Worm (Caenorhabditis elegans) whole organism, late embryonic: Measurements from ENCODE around the gene F40D4.17.

Source experiments
- ama-1 ChIP-seq: fragments of 150-350 bp; optimal IDR thresholded peaks from 2 replicates; lab custom pipeline; 2014
- ceh-19 ChIP-seq: fragments of 200-800 bp; sonication (Bioruptor generic); optimal IDR thresholded peaks from 2 replicates; lab custom pipeline; 2018; ENCODE audit warnings: mild to moderate bottlenecking, missing genetic modification characterization, missing compliant biosample characterization
- ceh-2 ChIP-seq: sonication (generic microtip); optimal IDR thresholded peaks from 2 replicates; lab custom pipeline; 2016; ENCODE audit warnings: missing genotype, missing genetic modification characterization, missing compliant biosample characterization
- ceh-48 ChIP-seq: sonication (generic microtip); optimal IDR thresholded peaks from 2 replicates; lab custom pipeline; 2016; ENCODE audit warnings: missing genetic modification characterization, inconsistent platforms, missing compliant biosample characterization
- fkh-10 ChIP-seq: fragments of 150-350 bp; optimal IDR thresholded peaks from 2 replicates; lab custom pipeline; 2014; ENCODE audit warnings: missing biosample characterization, missing genetic modification reagents, missing genetic modification characterization
- hlh-30 ChIP-seq: sonication (generic microtip); optimal IDR thresholded peaks from 2 replicates; lab custom pipeline; 2017; ENCODE audit warnings: antibody characterized with exemption, missing genetic modification characterization, missing compliant biosample characterization; ENCODE audit not compliant: insufficient read depth
- nhr-11 ChIP-seq: fragments of 150-350 bp; optimal IDR thresholded peaks from 2 replicates; lab custom pipeline; 2014; ENCODE audit warnings: missing biosample characterization, missing genetic modification characterization
- odd-2 ChIP-seq: sonication (generic microtip); optimal IDR thresholded peaks from 2 replicates; lab custom pipeline; 2017; ENCODE audit warnings: antibody characterized with exemption, mild to moderate bottlenecking, missing genetic modification characterization, missing compliant biosample characterization
- pqm-1 ChIP-seq: sonication (generic microtip); optimal IDR thresholded peaks from 2 replicates; lab custom pipeline; 2016; ENCODE audit warnings: missing genetic modification characterization, missing compliant biosample characterization
- pros-1 ChIP-seq: fragments of 150-350 bp; optimal IDR thresholded peaks from 2 replicates; lab custom pipeline; 2014; ENCODE audit warnings: missing biosample characterization, missing genetic modification reagents, missing genetic modification characterization
- syd-9 ChIP-seq: sonication (generic microtip); optimal IDR thresholded peaks from 2 replicates; lab custom pipeline; 2016; ENCODE audit warnings: mild to moderate bottlenecking, missing genetic modification characterization, moderate library complexity, missing compliant biosample characterization

- TF ChIP-seq ama-1 (lab: Kevin White, UChicago), result no peak
- TF ChIP-seq fkh-10 (GFP tag; lab: Kevin White, UChicago), result no peak
- no peak for TF ChIP-seq syd-9 (tag; lab: Kevin White, UChicago)
- TF ChIP-seq ceh-19 (GFP tag; lab: Kevin White, UChicago), result no peak
- no peak for TF ChIP-seq nhr-11
- no peak for TF ChIP-seq hlh-30 (tag; lab: Kevin White, UChicago)
- TF ChIP-seq pqm-1 (tag; lab: Kevin White, UChicago), result no peak
- TF ChIP-seq ceh-2 (tag; lab: Kevin White, UChicago), result no peak
- TF ChIP-seq ceh-48 (tag; lab: Kevin White, UChicago), result no peak
- TF ChIP-seq pros-1 (tag; lab: Kevin White, UChicago), result no peak
- no peak for TF ChIP-seq odd-2 (tag; lab: Kevin White, UChicago)
These were observed 3.9 kb downstream of the F40D4.17 start for ce11 chrV:17151292-17151691.
